Worm (Caenorhabditis elegans): Measurements from ENCODE around the gene col-129.

col-129 gene

ce11 chrIV:12120536-12120935, 10.3 kb upstream of the col-129 start:
- TF ChIP-seq ceh-9 (tag; optimal IDR thresholded peaks at IDR 0.05) = no peak
- TF ChIP-seq nfya-1 (tag; optimal IDR thresholded peaks at IDR 0.05; ENCODE audit: insufficient read depth) = peak; percentile 97

DNA sequence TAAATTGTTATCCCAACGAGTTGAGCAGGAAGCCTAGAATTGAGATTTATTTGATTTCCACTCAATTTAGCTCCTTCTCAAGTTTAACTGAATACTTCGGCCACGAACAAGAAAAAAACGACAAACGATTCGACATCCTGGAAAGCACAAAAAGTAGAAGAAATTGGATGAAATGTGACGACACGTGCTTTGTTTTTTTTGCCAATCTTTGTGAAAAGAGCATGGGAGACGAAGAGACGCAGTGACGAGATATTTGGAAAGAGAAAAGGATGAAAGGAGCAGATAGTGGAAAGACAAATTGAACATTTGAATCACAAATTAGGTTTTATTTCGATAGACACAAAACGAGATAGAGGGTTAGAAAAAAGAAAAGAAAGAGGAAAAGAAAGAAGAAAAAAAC, 4.3 kb upstream of the col-129 start:
- TF ChIP-seq fkh-10 (GFP tag; optimal IDR thresholded peaks at IDR 0.05) (peak; percentile 81), nhr-25 (tag; optimal IDR thresholded peaks at IDR 0.05) (no peak), nfya-1 (tag; optimal IDR thresholded peaks at IDR 0.05; ENCODE audit: insufficient read depth) (peak; percentile 17)

ce11 chrIV:12113056-12113455, 2.8 kb upstream of the col-129 start:
- TF ChIP-seq R02D3.7 (tag; optimal IDR thresholded peaks at IDR 0.05) = no peak
- TF ChIP-seq ceh-9 (tag; optimal IDR thresholded peaks at IDR 0.05) = no peak
- no peak for TF ChIP-seq nhr-43 (tag; optimal IDR thresholded peaks at IDR 0.05; ENCODE audit: poor library complexity, severe bottlenecking)
- peak; percentile 17 for TF ChIP-seq nfya-1 (tag; optimal IDR thresholded peaks at IDR 0.05; ENCODE audit: insufficient read depth)
- peak; percentile 43 for TF ChIP-seq egl-5 (tag; optimal IDR thresholded peaks at IDR 0.05)

DNA sequence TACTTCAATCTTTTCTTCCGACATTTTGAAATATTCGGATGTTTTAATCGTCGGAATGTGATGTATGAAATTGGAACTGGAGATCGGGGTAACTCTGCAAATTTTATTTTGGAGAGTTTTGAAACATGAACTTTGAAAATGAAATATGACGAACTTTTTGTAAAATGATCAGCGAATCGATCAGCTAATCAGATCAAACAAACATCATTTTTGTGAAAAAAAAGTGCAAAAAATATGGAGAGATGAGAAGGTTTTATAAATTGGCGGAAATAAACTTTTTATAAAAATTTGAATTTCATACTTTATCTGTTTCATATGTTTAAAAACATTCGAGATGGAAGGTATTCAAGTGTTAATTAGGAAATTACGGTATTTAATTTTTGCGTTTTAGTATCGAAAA, 1.2 kb upstream of the col-129 start, which contains the start of gene dlc-2:
Gene dlc-2, minus strand, starts transcription at position 101 of the 400 bp plus-strand sequence.
- TF ChIP-seq nhr-23 (tag; optimal IDR thresholded peaks at IDR 0.05) (no peak), snpc-4 (tag; optimal IDR thresholded peaks at IDR 0.05) (no peak), ztf-11 (tag; optimal IDR thresholded peaks at IDR 0.05) (no peak), elt-1 (tag; optimal IDR thresholded peaks at IDR 0.05) (no peak), egl-5 (tag; optimal IDR thresholded peaks at IDR 0.05) (no peak)

DNA sequence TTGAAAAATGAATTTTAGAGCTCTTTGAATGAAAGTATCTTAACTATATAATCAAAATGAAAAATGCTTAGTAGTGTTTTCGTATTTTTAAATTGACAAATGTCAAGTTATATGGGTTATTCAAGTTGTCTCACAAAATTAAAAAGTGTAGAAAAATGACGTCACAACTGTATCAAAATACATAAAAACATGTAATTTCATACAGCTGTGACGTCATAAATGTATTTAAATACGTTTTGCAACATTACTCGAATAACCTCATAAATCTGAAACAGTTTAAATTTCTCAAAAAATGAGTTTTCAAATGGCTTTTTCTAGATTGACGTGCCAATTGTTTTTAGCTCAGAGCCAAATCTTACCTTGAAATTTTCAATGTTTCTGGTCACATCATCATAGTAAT, 496 bp downstream of the col-129 start:
- no peak for TF ChIP-seq nhr-237 (tag; optimal IDR thresholded peaks at IDR 0.05)
- no peak for TF ChIP-seq elt-1 (tag; optimal IDR thresholded peaks at IDR 0.05)
- no peak for TF ChIP-seq snpc-4 (tag; optimal IDR thresholded peaks at IDR 0.05)
- TF ChIP-seq fkh-10 (GFP tag; optimal IDR thresholded peaks at IDR 0.05) = no peak
- TF ChIP-seq ceh-82 (tag; optimal IDR thresholded peaks at IDR 0.05) = no peak
- no peak for TF ChIP-seq lsy-12 (tag; optimal IDR thresholded peaks at IDR 0.05)
- TF ChIP-seq fos-1 (tag; optimal IDR thresholded peaks at IDR 0.05) = no peak
- TF ChIP-seq R02D3.7 (tag; optimal IDR thresholded peaks at IDR 0.05) = no peak
- no peak for TF ChIP-seq ZK546.5 (tag; optimal IDR thresholded peaks at IDR 0.05)
- TF ChIP-seq mml-1 (tag; optimal IDR thresholded peaks at IDR 0.05) = no peak
- TF ChIP-seq zag-1 (tag; optimal IDR thresholded peaks at IDR 0.05) = no peak
- TF ChIP-seq nhr-11 (tag; optimal IDR thresholded peaks at IDR 0.05) = no peak
- no peak for TF ChIP-seq pha-4 (tag; optimal IDR thresholded peaks at IDR 0.05)
- TF ChIP-seq ama-1 (optimal IDR thresholded peaks at IDR 0.05) = no peak
- no peak for TF ChIP-seq ceh-9 (tag; optimal IDR thresholded peaks at IDR 0.05)

ce11 chrIV:12108984-12109657, 1.1 kb downstream of the col-129 start:
- TF ChIP-seq elt-3 (tag; optimal IDR thresholded peaks at IDR 0.05) (no peak), sea-2 (GFP tag; optimal IDR thresholded peaks at IDR 0.05) (no peak), elt-2 (tag; optimal IDR thresholded peaks at IDR 0.05) (no peak), nhr-77 (tag; optimal IDR thresholded peaks at IDR 0.05) (no peak), ztf-4 (tag; optimal IDR thresholded peaks at IDR 0.05) (no peak), zag-1 (tag; optimal IDR thresholded peaks at IDR 0.05) (no peak), egl-5 (tag; optimal IDR thresholded peaks at IDR 0.05) (no peak), pha-4 (tag; optimal IDR thresholded peaks at IDR 0.05) (no peak), R02D3.7 (tag; optimal IDR thresholded peaks at IDR 0.05) (no peak)

DNA sequence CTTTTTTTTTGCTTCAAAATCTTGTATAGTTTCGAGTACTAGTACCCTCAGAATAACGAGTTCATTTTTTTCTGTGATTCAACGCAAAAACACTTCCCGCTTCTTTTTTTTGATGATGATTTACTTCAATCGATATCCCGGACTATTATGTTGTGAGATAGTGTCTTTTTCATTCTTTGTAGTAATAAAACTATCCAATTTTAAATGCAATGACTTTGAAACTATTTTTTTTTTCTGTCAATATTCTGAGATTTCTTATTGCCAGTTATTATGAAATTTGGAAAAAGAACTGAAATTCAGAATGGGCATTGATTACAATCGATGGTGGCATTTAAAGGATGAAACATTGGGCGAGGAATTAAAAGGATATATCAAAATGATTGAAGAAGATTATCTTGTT, 4.7 kb downstream of the col-129 start, which contains the start of gene M18.3:
Gene M18.3, plus strand, starts transcription at position 301 of the 400 bp plus-strand sequence.
- no peak for TF ChIP-seq pqm-1 (tag; optimal IDR thresholded peaks at IDR 0.05)
- no peak for TF ChIP-seq ztf-4 (tag; optimal IDR thresholded peaks at IDR 0.05)
- TF ChIP-seq elt-3 (tag; optimal IDR thresholded peaks at IDR 0.05) = no peak
- no peak for TF ChIP-seq unc-39 (tag; optimal IDR thresholded peaks at IDR 0.05)
- TF ChIP-seq lin-39 (tag; optimal IDR thresholded peaks at IDR 0.05) = no peak
- no peak for TF ChIP-seq mdl-1 (tag; optimal IDR thresholded peaks at IDR 0.05)
- TF ChIP-seq nhr-23 (tag; optimal IDR thresholded peaks at IDR 0.05) = no peak
- no peak for TF ChIP-seq fkh-2 (tag; optimal IDR thresholded peaks at IDR 0.05)
- no peak for TF ChIP-seq nhr-12 (tag; optimal IDR thresholded peaks at IDR 0.05)
- TF ChIP-seq ceh-16 (tag; optimal IDR thresholded peaks at IDR 0.05) = no peak
- no peak for TF ChIP-seq lsy-12 (tag; optimal IDR thresholded peaks at IDR 0.05)
- no peak for TF ChIP-seq egl-27 (tag; optimal IDR thresholded peaks at IDR 0.05)
- TF ChIP-seq nhr-67 (tag; optimal IDR thresholded peaks at IDR 0.05) = no peak
- no peak for TF ChIP-seq ceh-82 (tag; optimal IDR thresholded peaks at IDR 0.05)
- TF ChIP-seq R02D3.7 (tag; optimal IDR thresholded peaks at IDR 0.05) = no peak
- no peak for TF ChIP-seq nhr-237 (tag; optimal IDR thresholded peaks at IDR 0.05)
- no peak for TF ChIP-seq eor-1 (tag; optimal IDR thresholded peaks at IDR 0.05)
- no peak for TF ChIP-seq nhr-77 (tag; optimal IDR thresholded peaks at IDR 0.05)
- TF ChIP-seq fos-1 (tag; optimal IDR thresholded peaks at IDR 0.05) = no peak

All from whole organism, L3 larva.